Worm (Caenorhabditis elegans): ENCODE data around the gene sre-10.

- no peak for TF ChIP-seq pha-4 (tag; optimal IDR thresholded peaks at IDR 0.05)
- TF ChIP-seq unc-62 (GFP tag; optimal IDR thresholded peaks at IDR 0.05), result no peak
- TF ChIP-seq zim-3 (tag; optimal IDR thresholded peaks at IDR 0.05), result no peak
Observed at ce11 chrV:7178843-7179242, 46.5 kb downstream of the sre-10 start, which contains the start of gene cpsf-2.

Measured in whole organism, young adult.